Worm (Caenorhabditis elegans) whole organism, L4/young adult: Measurements from ENCODE around the gene npr-10.

Experiments
- W03F9.2 ChIP-seq: fragments of 150-350 bp; optimal IDR thresholded peaks from 2 replicates; lab custom pipeline; 2014; ENCODE audit warnings: missing biosample characterization, missing genetic modification characterization
- dao-5 ChIP-seq: sonication (generic microtip); optimal IDR thresholded peaks from 2 replicates; lab custom pipeline; 2016; ENCODE audit warnings: missing genotype, missing genetic modification characterization, moderate library complexity, missing compliant biosample characterization
- him-1 ChIP-seq: sonication (generic microtip); optimal IDR thresholded peaks from 2 replicates; lab custom pipeline; 2016; ENCODE audit warnings: missing genotype, missing genetic modification reagents, missing genetic modification characterization, missing compliant biosample characterization

ce11 chrX:13006328-13006727 lies 26.2 kb downstream of the npr-10 start:
- TF ChIP-seq him-1 (tag; lab: Kevin White, UChicago) (no peak), W03F9.2 (tag; lab: Kevin White, UChicago) (no peak), dao-5 (tag; lab: Kevin White, UChicago) (no peak)
